Worm (Caenorhabditis elegans) whole organism, midembryonic: Measurements from ENCODE around the gene islo-1.

Experiments
- klf-2 ChIP-seq: fragments of 200-800 bp; sonication (Bioruptor generic); conservative IDR thresholded peaks from 2 replicates; pipeline ENCODE4 v1.3.6; 2022; ENCODE audit warnings: missing genetic modification reagents, missing genetic modification characterization, missing compliant biosample characterization
- med-1 ChIP-seq: sonication (generic microtip); optimal IDR thresholded peaks from 2 replicates; lab custom pipeline; 2017; ENCODE audit warnings: missing genetic modification characterization, mild to moderate bottlenecking, missing compliant biosample characterization, antibody characterized with exemption, missing genetic modification reagents; ENCODE audit not compliant: insufficient read depth

DNA sequence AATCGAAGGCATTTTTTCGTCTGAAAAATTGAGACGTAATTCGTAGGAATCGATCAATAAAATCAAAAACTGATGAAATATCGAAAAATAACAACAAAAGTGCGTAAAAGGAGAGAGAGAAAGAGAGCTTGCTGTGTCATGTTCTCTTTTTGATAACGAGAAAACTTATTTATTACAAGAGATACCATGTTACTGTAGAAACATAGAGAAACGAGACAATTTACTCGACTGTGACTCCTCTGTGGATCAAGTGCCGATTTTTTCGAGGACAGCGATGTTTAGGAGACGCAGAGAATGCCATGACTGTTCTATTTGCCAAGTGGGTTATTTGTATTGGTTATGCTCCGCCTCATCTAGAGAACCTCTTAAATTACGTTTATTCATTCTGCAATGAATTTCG, 2.7 kb upstream of the islo-1 start, which contains the start of gene sph-1:
- no peak for TF ChIP-seq med-1 (GFP tag; lab: Kevin White, UChicago)
- TF ChIP-seq klf-2 (GFP tag; lab: Robert Waterston, UW): no peak
